Worm (Caenorhabditis elegans): Measurements from ENCODE around the gene ncx-7.
A peak's percentile ranks its signal among the peaks of the same experiment; 100 is the strongest.

Gene ncx-7

DNA sequence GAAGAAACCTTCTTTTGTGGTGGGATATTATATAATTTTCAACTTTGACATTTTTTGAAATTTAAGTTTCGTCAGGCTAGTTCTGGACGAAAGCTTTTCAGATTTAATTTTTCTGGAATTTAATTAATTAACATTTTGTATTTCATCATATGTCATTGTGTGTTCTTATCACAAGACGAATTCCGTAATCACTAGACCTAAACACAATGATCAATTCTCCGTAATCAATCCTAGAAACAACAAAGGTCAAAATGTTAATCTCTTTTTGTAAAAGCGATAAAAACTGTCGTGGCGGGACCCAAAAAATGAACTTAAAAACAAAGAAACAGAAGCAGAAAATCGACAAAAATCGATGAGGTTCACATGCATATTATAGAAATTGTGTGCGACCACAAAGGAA lies 5.4 kb downstream of the ncx-7 start:
- TF ChIP-seq dpl-1 (GFP tag; optimal IDR thresholded peaks at IDR 0.05) (no peak), nhr-80 (tag; optimal IDR thresholded peaks at IDR 0.05) (no peak), Y53G8AR.9 (GFP tag; conservative IDR thresholded peaks at IDR 0.05) (no peak), nhr-90 (tag; optimal IDR thresholded peaks at IDR 0.05) (no peak), let-526 (GFP tag; IDR thresholded peaks at IDR 0.05) (no peak), lag-1 (GFP tag; IDR thresholded peaks at IDR 0.05) (no peak), ets-4 (GFP tag; optimal IDR thresholded peaks at IDR 0.05) (no peak), efl-1 (GFP tag; optimal IDR thresholded peaks at IDR 0.05) (no peak), C06A6.2 (GFP tag; conservative IDR thresholded peaks at IDR 0.05) (no peak), attf-3 (GFP tag; conservative IDR thresholded peaks at IDR 0.05) (no peak)

- TF ChIP-seq nhr-80 (tag; optimal IDR thresholded peaks at IDR 0.05) (peak; percentile 53), snpc-4 (GFP tag; optimal IDR thresholded peaks at IDR 0.05) (no peak), snpc-4 (tag; optimal IDR thresholded peaks at IDR 0.05) (peak in 1 of 4 experiments; percentile 16), fkh-3 (tag; optimal IDR thresholded peaks at IDR 0.05) (no peak), F57C9.4 (tag; optimal IDR thresholded peaks at IDR 0.05) (no peak), ztf-22 (GFP tag; optimal IDR thresholded peaks at IDR 0.05) (no peak)
Observed at ce11 chrIII:9713862-9714261, 6.2 kb downstream of the ncx-7 start, which contains the start of gene ncx-6. ncx-6 (minus strand) TSS chrIII:9713949.

- TF ChIP-seq madf-3 (GFP tag; IDR thresholded peaks at IDR 0.05): no peak
- TF ChIP-seq zfh-2 (GFP tag; conservative IDR thresholded peaks at IDR 0.05): no peak
- no peak for TF ChIP-seq aptf-3 (GFP tag; IDR thresholded peaks at IDR 0.05)
- no peak for TF ChIP-seq die-1 (tag; optimal IDR thresholded peaks at IDR 0.05)
- no peak for TF ChIP-seq nfya-1 (tag; optimal IDR thresholded peaks at IDR 0.05; ENCODE audit: borderline replicate concordance, insufficient read depth)
- TF ChIP-seq tbp1 (GFP tag; optimal IDR thresholded peaks at IDR 0.05): no peak
- TF ChIP-seq unc-130 (GFP tag; optimal IDR thresholded peaks at IDR 0.05): no peak
- TF ChIP-seq mel-28 (tag; optimal IDR thresholded peaks at IDR 0.05; ENCODE audit: borderline replicate concordance): no peak
- no peak for TF ChIP-seq let-526 (GFP tag; IDR thresholded peaks at IDR 0.05)
- no peak for TF ChIP-seq C06A6.2 (GFP tag; conservative IDR thresholded peaks at IDR 0.05)
- no peak for TF ChIP-seq athp-1 (tag; optimal IDR thresholded peaks at IDR 0.05)
- no peak for TF ChIP-seq cebp-1 (GFP tag; IDR thresholded peaks at IDR 0.05)
- TF ChIP-seq cebp-1 (tag; optimal IDR thresholded peaks at IDR 0.05): no peak
- no peak for TF ChIP-seq pbrm-1 (GFP tag; IDR thresholded peaks at IDR 0.05)
- TF ChIP-seq F57C9.4 (tag; optimal IDR thresholded peaks at IDR 0.05): no peak
- TF ChIP-seq ceh-100 (GFP tag; IDR thresholded peaks at IDR 0.05): no peak
- no peak for TF ChIP-seq lag-1 (GFP tag; IDR thresholded peaks at IDR 0.05)
- no peak for TF ChIP-seq D2030.7 (GFP tag; IDR thresholded peaks at IDR 0.05)
- no peak for TF ChIP-seq lsy-27 (tag; optimal IDR thresholded peaks at IDR 0.05; ENCODE audit: borderline replicate concordance, insufficient read depth)
- TF ChIP-seq xnd-1 (tag; optimal IDR thresholded peaks at IDR 0.05): no peak
- no peak for TF ChIP-seq mcd-1 (GFP tag; IDR thresholded peaks at IDR 0.05)
Observed at ce11 chrIII:9713182-9713581, 6.9 kb downstream of the ncx-7 start.

DNA sequence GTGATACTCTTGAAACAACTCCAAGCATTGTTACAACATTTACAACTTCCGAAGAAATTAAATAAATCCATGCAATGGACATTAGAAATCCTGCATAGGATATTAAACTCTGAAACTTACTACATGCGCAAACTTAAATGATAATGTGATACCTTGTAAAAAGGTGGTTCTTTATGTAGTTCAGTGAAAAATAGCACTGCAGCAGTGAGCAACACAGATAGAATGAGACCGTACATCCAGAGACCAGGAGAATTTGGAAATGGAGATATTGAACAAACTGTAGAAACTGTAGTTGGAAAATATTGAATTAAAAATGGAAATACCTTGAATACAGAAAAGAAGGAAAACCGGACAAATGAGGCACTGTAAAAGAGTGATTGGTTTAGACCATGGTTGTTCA lies 8.9 kb downstream of the ncx-7 start:
- TF ChIP-seq K12H6.12 (tag; optimal IDR thresholded peaks at IDR 0.05): no peak

All from whole organism, young adult.